ENCODE assay signal across 5 fruit fly cellular contexts in genomic region chrX:8592437-8593158, dm6.
TF ChIP-seq lines count a peak whose summit lies in the region.

No protein-coding gene starts in this region.

- TF ChIP-seq CTCF in whole organism, embryonic (GFP tag; optimal IDR thresholded peaks at IDR 0.05; lab: Kevin White, UChicago): no peak

TF ChIP-seq in whole organism, adult, 20 proteins besides CTCF, POLR2A, EP300 and RAD21:
- TF ChIP-seq CG14711 (tag; optimal IDR thresholded peaks at IDR 0.05; lab: Kevin White, UChicago) (no peak), pad (GFP tag; optimal IDR thresholded peaks at IDR 0.05; lab: Kevin White, UChicago) (peak; percentile 71), tj (GFP tag; optimal IDR thresholded peaks at IDR 0.05; lab: Kevin White, UChicago) (peak; percentile 59)

TF ChIP-seq in whole organism, embryonic, 481 proteins besides CTCF, POLR2A, EP300 and RAD21 (continues in another document):
- TF ChIP-seq kni (GFP tag; optimal IDR thresholded peaks at IDR 0.05; lab: Kevin White, UChicago) (no peak), nmo (GFP tag; optimal IDR thresholded peaks at IDR 0.05; lab: Kevin White, UChicago) (no peak), Gug (GFP tag; IDR thresholded peaks at IDR 0.05; lab: Robert Waterston, UW) (no peak), CG12071 (GFP tag; optimal IDR thresholded peaks at IDR 0.05; lab: Kevin White, UChicago) (no peak), CG2889 (GFP tag; IDR thresholded peaks at IDR 0.05; lab: Robert Waterston, UW) (no peak), CG6272 (GFP tag; IDR thresholded peaks at IDR 0.05; lab: Robert Waterston, UW) (no peak), HmgZ (tag; optimal IDR thresholded peaks at IDR 0.05; lab: Kevin White, UChicago) (no peak), Eip74EF (GFP tag; optimal IDR thresholded peaks at IDR 0.05; lab: Kevin White, UChicago) (peak in 1 of 2 experiments; percentile 65), Atf6 (GFP tag; IDR thresholded peaks at IDR 0.05; lab: Robert Waterston, UW) (no peak), org-1 (GFP tag; optimal IDR thresholded peaks at IDR 0.05; lab: Kevin White, UChicago) (no peak), CG8089 (GFP tag; optimal IDR thresholded peaks at IDR 0.05; lab: Kevin White, UChicago) (no peak), CG34422 (GFP tag; IDR thresholded peaks at IDR 0.05; lab: Robert Waterston, UW) (no peak), phol (tag; optimal IDR thresholded peaks at IDR 0.05; lab: Kevin White, UChicago) (no peak), Hand (GFP tag; optimal IDR thresholded peaks at IDR 0.05; lab: Kevin White, UChicago) (no peak), CG3065 (GFP tag; optimal IDR thresholded peaks at IDR 0.05; lab: Kevin White, UChicago) (no peak), bsh (GFP tag; optimal IDR thresholded peaks at IDR 0.05; lab: Kevin White, UChicago) (peak in 1 of 2 experiments; percentile 50), jumu (GFP tag; optimal IDR thresholded peaks at IDR 0.05; lab: Kevin White, UChicago) (no peak), Stat92E (GFP tag; optimal IDR thresholded peaks at IDR 0.05; lab: Kevin White, UChicago) (no peak), cad (GFP tag; optimal IDR thresholded peaks at IDR 0.05; lab: Kevin White, UChicago) (no peak), Fer1 (GFP tag; optimal IDR thresholded peaks at IDR 0.05; lab: Kevin White, UChicago) (no peak), CG3995 (GFP tag; optimal IDR thresholded peaks at IDR 0.05; lab: Kevin White, UChicago) (no peak), CG10267 (tag; optimal IDR thresholded peaks at IDR 0.05; lab: Kevin White, UChicago) (no peak), ac (GFP tag; optimal IDR thresholded peaks at IDR 0.05; lab: Kevin White, UChicago) (no peak)

TF ChIP-seq in whole organism, prepupa, 60 proteins besides CTCF, POLR2A, EP300 and RAD21 (continues in another document):
- no peak for TF ChIP-seq salr (GFP tag; optimal IDR thresholded peaks at IDR 0.05; lab: Kevin White, UChicago)
- no peak for TF ChIP-seq CG10631 (GFP tag; optimal IDR thresholded peaks at IDR 0.05; lab: Kevin White, UChicago)
- TF ChIP-seq CG11762 (GFP tag; optimal IDR thresholded peaks at IDR 0.05; lab: Kevin White, UChicago; ENCODE audit: insufficient read depth): no peak
- TF ChIP-seq lz (GFP tag; optimal IDR thresholded peaks at IDR 0.05; lab: Kevin White, UChicago): peak; percentile 21
- peak; percentile 10 for TF ChIP-seq Ets21C (GFP tag; optimal IDR thresholded peaks at IDR 0.05; lab: Kevin White, UChicago)
- TF ChIP-seq CG9139 (GFP tag; optimal IDR thresholded peaks at IDR 0.05; lab: Kevin White, UChicago): peak; percentile 84
- TF ChIP-seq Blimp-1 (GFP tag; optimal IDR thresholded peaks at IDR 0.05; lab: Kevin White, UChicago): no peak
- TF ChIP-seq CG1621 (tag; optimal IDR thresholded peaks at IDR 0.05; lab: Kevin White, UChicago): peak; percentile 65
- TF ChIP-seq Gug (GFP tag; IDR thresholded peaks at IDR 0.05; lab: Robert Waterston, UW): 0 out of 2 replicates have a peak, but pooled peaks have one; percentile 18
- TF ChIP-seq Hr39 (GFP tag; optimal IDR thresholded peaks at IDR 0.05; lab: Kevin White, UChicago): peak; percentile 9
- TF ChIP-seq CG3919 (GFP tag; optimal IDR thresholded peaks at IDR 0.05; lab: Kevin White, UChicago): peak; percentile 44
- peak; percentile 54; the same call in 2 of the 3 replicates for TF ChIP-seq CG8119 (GFP tag; IDR thresholded peaks at IDR 0.05; lab: Robert Waterston, UW)
- TF ChIP-seq CG16779 (tag; optimal IDR thresholded peaks at IDR 0.05; lab: Kevin White, UChicago): peak; percentile 53
- TF ChIP-seq CG11902 (GFP tag; optimal IDR thresholded peaks at IDR 0.05; lab: Kevin White, UChicago): no peak
- TF ChIP-seq Hr4 (GFP tag; optimal IDR thresholded peaks at IDR 0.05; lab: Kevin White, UChicago): peak; percentile 38
- no peak for TF ChIP-seq vri (GFP tag; optimal IDR thresholded peaks at IDR 0.05; lab: Kevin White, UChicago)
- peak; percentile 34 for TF ChIP-seq topi (GFP tag; optimal IDR thresholded peaks at IDR 0.05; lab: Kevin White, UChicago)
- no peak for TF ChIP-seq dac (GFP tag; optimal IDR thresholded peaks at IDR 0.05; lab: Kevin White, UChicago)
- peak; percentile 49 for TF ChIP-seq CG32006 (GFP tag; optimal IDR thresholded peaks at IDR 0.05; lab: Kevin White, UChicago)
- peak; percentile 16 for TF ChIP-seq Sox14 (GFP tag; optimal IDR thresholded peaks at IDR 0.05; lab: Kevin White, UChicago)
- TF ChIP-seq CG3032 (tag; optimal IDR thresholded peaks at IDR 0.05; lab: Kevin White, UChicago): peak; percentile 15
- TF ChIP-seq cyc (GFP tag; optimal IDR thresholded peaks at IDR 0.05; lab: Kevin White, UChicago): peak; percentile 6

TF ChIP-seq in whole organism, pupa, 21 proteins besides CTCF, POLR2A, EP300 and RAD21:
- TF ChIP-seq D1 (tag; optimal IDR thresholded peaks at IDR 0.05; lab: Kevin White, UChicago): no peak
- TF ChIP-seq CG4496 (GFP tag; IDR thresholded peaks at IDR 0.05; lab: Robert Waterston, UW): peak; percentile 74
- peak; percentile 40 for TF ChIP-seq EcR (GFP tag; optimal IDR thresholded peaks at IDR 0.05; lab: Kevin White, UChicago)
- peak; percentile 32 for TF ChIP-seq CG17806 (tag; optimal IDR thresholded peaks at IDR 0.05; lab: Kevin White, UChicago)
- no peak for TF ChIP-seq rn (GFP tag; IDR thresholded peaks at IDR 0.05; lab: Robert Waterston, UW)
- no peak for TF ChIP-seq CG9948 (tag; optimal IDR thresholded peaks at IDR 0.05; lab: Kevin White, UChicago)
- TF ChIP-seq CG8159 (tag; optimal IDR thresholded peaks at IDR 0.05; lab: Kevin White, UChicago): peak; percentile 40
- TF ChIP-seq CG10348 (GFP tag; IDR thresholded peaks at IDR 0.05; lab: Robert Waterston, UW): no peak
- TF ChIP-seq Pif1B (GFP tag; optimal IDR thresholded peaks at IDR 0.05; lab: Kevin White, UChicago): peak; percentile 51
- peak; percentile 43 for TF ChIP-seq CG15710 (tag; optimal IDR thresholded peaks at IDR 0.05; lab: Kevin White, UChicago)
- peak; percentile 50 for TF ChIP-seq CG34367 (tag; optimal IDR thresholded peaks at IDR 0.05; lab: Kevin White, UChicago)
- TF ChIP-seq gl (tag; optimal IDR thresholded peaks at IDR 0.05; lab: Kevin White, UChicago): peak; percentile 86
- TF ChIP-seq fd96Ca (GFP tag; IDR thresholded peaks at IDR 0.05; lab: Robert Waterston, UW): no peak
- TF ChIP-seq CG13204 (GFP tag; optimal IDR thresholded peaks at IDR 0.05; lab: Kevin White, UChicago): peak; percentile 84
- no peak for TF ChIP-seq Snoo (tag; optimal IDR thresholded peaks at IDR 0.05; lab: Kevin White, UChicago)
- TF ChIP-seq CG12605 (GFP tag; IDR thresholded peaks at IDR 0.05; lab: Robert Waterston, UW): no peak
- 0 out of 2 replicates have a peak, but pooled peaks have one; percentile 34 for TF ChIP-seq Ets98B (GFP tag; IDR thresholded peaks at IDR 0.05; lab: Robert Waterston, UW)
- TF ChIP-seq Pif1A (GFP tag; optimal IDR thresholded peaks at IDR 0.05; lab: Kevin White, UChicago): no peak
- 0 out of 2 replicates have a peak, but pooled peaks have one; percentile 12 for TF ChIP-seq CG32121 (GFP tag; IDR thresholded peaks at IDR 0.05; lab: Robert Waterston, UW)
- TF ChIP-seq CG14655 (GFP tag; optimal IDR thresholded peaks at IDR 0.05; lab: Kevin White, UChicago): no peak
- peak; percentile 51 for TF ChIP-seq CG8301 (tag; optimal IDR thresholded peaks at IDR 0.05; lab: Kevin White, UChicago)

TF ChIP-seq in whole organism, wandering third instar larva, 38 proteins besides CTCF, POLR2A, EP300 and RAD21:
- TF ChIP-seq Dif (GFP tag; optimal IDR thresholded peaks at IDR 0.05; lab: Kevin White, UChicago; ENCODE audit: partially characterized antibody) (no peak), CG9705 (GFP tag; optimal IDR thresholded peaks at IDR 0.05; lab: Kevin White, UChicago) (no peak), psq (GFP tag; optimal IDR thresholded peaks at IDR 0.05; lab: Kevin White, UChicago) (peak; percentile 6), h (GFP tag; optimal IDR thresholded peaks at IDR 0.05; lab: Kevin White, UChicago) (peak; percentile 10), CrebA (GFP tag; optimal IDR thresholded peaks at IDR 0.05; lab: Kevin White, UChicago; ENCODE audit: borderline replicate concordance) (no peak), dl (GFP tag; optimal IDR thresholded peaks at IDR 0.05; lab: Kevin White, UChicago; ENCODE audit: insufficient read depth in 1 of 2, partially characterized antibody in 2 of 2) (no peak), foxo (GFP tag; optimal IDR thresholded peaks at IDR 0.05; lab: Kevin White, UChicago) (peak in 1 of 2 experiments; percentile 29), br (GFP tag; optimal IDR thresholded peaks at IDR 0.05; lab: Kevin White, UChicago) (peak; percentile 40), CG32264 (GFP tag; optimal IDR thresholded peaks at IDR 0.05; lab: Kevin White, UChicago) (no peak), HLH106 (tag; optimal IDR thresholded peaks at IDR 0.05; lab: Kevin White, UChicago) (peak; percentile 27), ey (GFP tag; optimal IDR thresholded peaks at IDR 0.05; lab: Kevin White, UChicago) (peak; percentile 30), OdsH (GFP tag; optimal IDR thresholded peaks at IDR 0.05; lab: Kevin White, UChicago) (peak; percentile 5), Sp1 (GFP tag; optimal IDR thresholded peaks at IDR 0.05; lab: Kevin White, UChicago) (peak; percentile 18)
TF ChIP-seq in whole organism, wandering third instar larva: peak in this region for 8.
